Fruit fly (Drosophila melanogaster) whole organism, adult: ENCODE measurements around the gene CG13047.

Source experiments
- CG11617 ChIP-seq: fragments of 200-800 bp; sonication (Bioruptor generic); optimal IDR thresholded peaks from 2 replicates; lab custom pipeline; 2017; ENCODE audit warnings: mild to moderate bottlenecking, missing biosample characterization, missing genetic modification reagents, missing genetic modification characterization
- CG14711 ChIP-seq: fragments of 200-800 bp; sonication (Bioruptor generic); optimal IDR thresholded peaks from 2 replicates; lab custom pipeline; 2018; ENCODE audit warnings: missing biosample characterization, mild to moderate bottlenecking, missing genetic modification characterization, moderate library complexity
- CG1620 ChIP-seq: fragments of 200-800 bp; sonication (Bioruptor generic); optimal IDR thresholded peaks from 2 replicates; lab custom pipeline; 2016; ENCODE audit warnings: missing biosample characterization, missing genetic modification characterization
- CG33017 ChIP-seq: fragments of 200-800 bp; sonication (Bioruptor generic); optimal IDR thresholded peaks from 2 replicates; lab custom pipeline; 2018; ENCODE audit warnings: missing biosample characterization, mild to moderate bottlenecking, missing genetic modification characterization, moderate library complexity
- CG5204 ChIP-seq: fragments of 200-800 bp; sonication (Bioruptor generic); optimal IDR thresholded peaks from 2 replicates; lab custom pipeline; 2016; ENCODE audit warnings: missing biosample characterization, missing genetic modification characterization
- CG7101 ChIP-seq: fragments of 200-800 bp; sonication (Bioruptor generic); optimal IDR thresholded peaks from 2 replicates; lab custom pipeline; 2018; ENCODE audit warnings: missing biosample characterization, mild to moderate bottlenecking, missing genetic modification characterization, moderate library complexity
- Crg-1 ChIP-seq: fragments of 200-800 bp; sonication (Bioruptor generic); optimal IDR thresholded peaks from 2 replicates; lab custom pipeline; 2016; ENCODE audit warnings: missing biosample characterization, missing genetic modification characterization
- Hr96 ChIP-seq: fragments of 200-800 bp; sonication (Bioruptor generic); optimal IDR thresholded peaks from 2 replicates; lab custom pipeline; 2016; ENCODE audit warnings: missing biosample characterization, missing genetic modification characterization
- Mnt ChIP-seq: fragments of 200-800 bp; sonication (Bioruptor generic); optimal IDR thresholded peaks from 2 replicates; lab custom pipeline; 2016; ENCODE audit warnings: missing biosample characterization, mild to moderate bottlenecking, missing genetic modification characterization
- bab1 ChIP-seq: fragments of 200-800 bp; sonication (Bioruptor generic); optimal IDR thresholded peaks from 3 replicates; lab custom pipeline; 2019; ENCODE audit warnings: missing biosample characterization, mild to moderate bottlenecking, missing genetic modification characterization, moderate library complexity
- cic ChIP-seq: fragments of 200-800 bp; sonication (Bioruptor generic); optimal IDR thresholded peaks from 2 replicates; lab custom pipeline; 2017; ENCODE audit warnings: missing biosample characterization, mild to moderate bottlenecking, missing genetic modification characterization, moderate library complexity
- kay ChIP-seq: fragments of 200-800 bp; sonication (Bioruptor generic); peaks from one replicate; lab custom pipeline; 2016; ENCODE audit warnings: missing biosample characterization, missing genetic modification characterization, borderline replicate concordance
- tj ChIP-seq: fragments of 200-800 bp; sonication (Bioruptor generic); optimal IDR thresholded peaks from 3 replicates; lab custom pipeline; 2017; ENCODE audit warnings: missing biosample characterization, mild to moderate bottlenecking, missing genetic modification characterization, moderate library complexity
- toe ChIP-seq: fragments of 200-800 bp; sonication (Bioruptor generic); optimal IDR thresholded peaks from 2 replicates; lab custom pipeline; 2016; ENCODE audit warnings: missing biosample characterization, missing genetic modification characterization

DNA sequence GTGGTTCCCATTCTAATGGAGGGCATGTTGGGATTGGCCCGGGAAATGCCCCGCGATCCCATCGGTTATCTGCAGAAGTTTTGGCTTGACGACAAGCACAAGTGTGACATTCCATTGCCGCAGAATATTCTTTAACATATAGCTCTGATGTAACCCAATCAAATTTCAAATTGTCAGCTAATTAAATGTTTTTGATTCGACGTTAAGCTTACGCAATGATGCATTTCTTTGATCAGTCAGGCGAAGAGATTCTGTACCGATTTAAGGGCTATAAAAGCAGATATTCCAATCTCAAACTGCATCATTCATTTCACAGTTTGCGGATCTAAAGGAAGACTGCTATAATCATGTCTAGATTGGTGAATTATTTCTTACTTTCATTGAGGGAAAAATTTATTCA is 46.4 kb upstream of the CG13047 start, which contains the start of gene retinin:
- TF ChIP-seq CG33017 (tag; lab: Kevin White, UChicago) (no peak), cic (GFP tag; lab: Kevin White, UChicago) (no peak), Mnt (GFP tag; lab: Kevin White, UChicago) (no peak), tj (GFP tag; lab: Kevin White, UChicago) (no peak), CG11617 (GFP tag; lab: Kevin White, UChicago) (no peak), CG5204 (GFP tag; lab: Kevin White, UChicago) (no peak), kay (GFP tag; lab: Kevin White, UChicago) (no peak), bab1 (GFP tag; lab: Kevin White, UChicago) (no peak), CG7101 (tag; lab: Kevin White, UChicago) (no peak), toe (GFP tag; lab: Kevin White, UChicago) (no peak), Hr96 (GFP tag; lab: Kevin White, UChicago) (no peak), Crg-1 (GFP tag; lab: Kevin White, UChicago) (no peak), CG1620 (GFP tag; lab: Kevin White, UChicago) (no peak), CG14711 (tag; lab: Kevin White, UChicago) (no peak)
